Worm (Caenorhabditis elegans): ENCODE data around the gene unc-41.

ce11 chrV:10002720-10003119 is 26.7 kb upstream of the unc-41 start:
- TF ChIP-seq unc-62 (GFP tag; optimal IDR thresholded peaks at IDR 0.05) (peak; percentile 74), snpc-4 (tag; optimal IDR thresholded peaks at IDR 0.05) (no peak), pha-4 (tag; optimal IDR thresholded peaks at IDR 0.05) (no peak), ceh-83 (GFP tag; optimal IDR thresholded peaks at IDR 0.05) (no peak), nhr-12 (tag; optimal IDR thresholded peaks at IDR 0.05) (no peak), nhr-237 (tag; optimal IDR thresholded peaks at IDR 0.05) (no peak), unc-120 (tag; optimal IDR thresholded peaks at IDR 0.05; ENCODE audit: poor library complexity, severe bottlenecking) (no peak), nhr-2 (tag; optimal IDR thresholded peaks at IDR 0.05) (no peak), sptf-1 (tag; optimal IDR thresholded peaks at IDR 0.05) (no peak)
